Fruit fly (Drosophila melanogaster): Measurements from ENCODE around the gene Zip71B.

The Zip71B gene

DNA sequence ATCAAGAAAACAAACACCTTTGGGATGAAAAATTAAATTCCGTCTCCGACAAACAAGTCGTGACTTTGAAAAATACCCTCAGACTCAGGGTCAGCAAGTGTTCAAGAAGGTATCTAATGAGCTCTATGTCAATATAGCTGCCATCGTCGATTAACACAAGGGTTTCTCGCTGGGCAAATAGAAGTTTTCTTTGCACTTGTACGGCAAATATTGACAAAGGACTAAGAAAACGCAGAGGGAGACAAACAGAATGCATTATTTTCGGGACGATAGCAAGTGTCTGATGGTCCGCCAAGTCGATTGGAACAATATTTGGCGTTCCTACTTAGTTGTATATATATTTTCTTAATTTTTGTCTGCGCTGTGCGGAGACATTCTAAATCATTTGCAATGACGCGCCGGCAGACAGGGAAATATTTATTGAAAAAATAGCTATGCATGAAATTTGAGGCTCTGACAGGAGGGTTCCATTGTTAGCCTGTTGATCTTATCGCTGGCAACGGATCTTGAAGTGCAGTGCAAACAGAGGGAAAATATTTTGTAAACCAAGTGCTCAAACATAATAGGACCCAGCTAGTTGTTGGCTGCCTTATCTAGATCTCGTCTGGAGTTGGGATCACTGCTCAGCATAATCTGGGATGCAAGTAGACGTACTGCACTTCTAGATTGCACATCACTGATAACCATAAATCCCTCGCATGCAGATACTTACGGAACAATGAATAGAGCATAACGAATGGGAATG, 35.6 kb upstream of the Zip71B start (continued):
- TF ChIP-seq bsh (GFP tag; optimal IDR thresholded peaks at IDR 0.05) (no peak), CG10959 (GFP tag; IDR thresholded peaks at IDR 0.05) (no peak), salm (tag; optimal IDR thresholded peaks at IDR 0.05) (no peak), CG11398 (GFP tag; optimal IDR thresholded peaks at IDR 0.05) (peak; percentile 51), psq (GFP tag; optimal IDR thresholded peaks at IDR 0.05) (peak; percentile 54), CG30020 (tag; optimal IDR thresholded peaks at IDR 0.05) (no peak), Abd-B (GFP tag; optimal IDR thresholded peaks at IDR 0.05) (no peak), vvl (GFP tag; IDR thresholded peaks at IDR 0.05) (no peak), CG6654 (GFP tag; optimal IDR thresholded peaks at IDR 0.05) (no peak), ci (GFP tag; IDR thresholded peaks at IDR 0.05) (no peak), pros (GFP tag; optimal IDR thresholded peaks at IDR 0.05) (peak; percentile 65), CG4730 (GFP tag; IDR thresholded peaks at IDR 0.05) (no peak), CG12769 (tag; optimal IDR thresholded peaks at IDR 0.05) (no peak), shn (GFP tag; optimal IDR thresholded peaks at IDR 0.05) (no peak), Meics (GFP tag; optimal IDR thresholded peaks at IDR 0.05) (no peak), cad (GFP tag; optimal IDR thresholded peaks at IDR 0.05) (no peak), ro (GFP tag; IDR thresholded peaks at IDR 0.05) (no peak), CG9797 (GFP tag; optimal IDR thresholded peaks at IDR 0.05) (no peak), wek (GFP tag; optimal IDR thresholded peaks at IDR 0.05) (peak; percentile 32), Rx (GFP tag; IDR thresholded peaks at IDR 0.05) (no peak), fd102C (GFP tag; optimal IDR thresholded peaks at IDR 0.05) (peak; percentile 100), CG6765 (GFP tag; optimal IDR thresholded peaks at IDR 0.05) (no peak), Rfx (GFP tag; IDR thresholded peaks at IDR 0.05) (no peak), fd3F (GFP tag; optimal IDR thresholded peaks at IDR 0.05) (no peak), Nf-YB (GFP tag; optimal IDR thresholded peaks at IDR 0.05) (peak; percentile 57), CG13775 (GFP tag; optimal IDR thresholded peaks at IDR 0.05) (no peak), CG7839 (tag; optimal IDR thresholded peaks at IDR 0.05) (no peak), fd96Cb (tag; optimal IDR thresholded peaks at IDR 0.05) (no peak), Fer2 (tag; optimal IDR thresholded peaks at IDR 0.05) (no peak), CG3838 (GFP tag; optimal IDR thresholded peaks at IDR 0.05) (peak; percentile 24), HLH4C (GFP tag; IDR thresholded peaks at IDR 0.05; ENCODE audit: partially characterized antibody) (no peak), CG12391 (tag; optimal IDR thresholded peaks at IDR 0.05) (peak; percentile 9), ERR (GFP tag; optimal IDR thresholded peaks at IDR 0.05) (no peak), ato (GFP tag; IDR thresholded peaks at IDR 0.05; ENCODE audit: partially characterized antibody) (no peak), Lhr (GFP tag; optimal IDR thresholded peaks at IDR 0.05) (peak; percentile 39), CG10565 (GFP tag; optimal IDR thresholded peaks at IDR 0.05) (no peak), Ssrp (tag; optimal IDR thresholded peaks at IDR 0.05) (no peak), zen2 (GFP tag; IDR thresholded peaks at IDR 0.05; ENCODE audit: partially characterized antibody) (no peak), CG8478 (optimal IDR thresholded peaks at IDR 0.05) (no peak), otp (GFP tag; IDR thresholded peaks at IDR 0.05) (no peak), lov (optimal IDR thresholded peaks at IDR 0.05) (no peak), lov (GFP tag; IDR thresholded peaks at IDR 0.05) (0 out of 3 replicates have a peak, but pooled peaks have one; percentile 7), GATAe (GFP tag; conservative IDR thresholded peaks at IDR 0.05) (no peak), Deaf1 (tag; optimal IDR thresholded peaks at IDR 0.05) (no peak), sug (tag; optimal IDR thresholded peaks at IDR 0.05) (no peak), hth (optimal IDR thresholded peaks at IDR 0.05) (no peak), Stat92E (GFP tag; optimal IDR thresholded peaks at IDR 0.05) (no peak), Blimp-1 (GFP tag; optimal IDR thresholded peaks at IDR 0.05) (no peak), repo (GFP tag; optimal IDR thresholded peaks at IDR 0.05) (no peak), Oaz (GFP tag; IDR thresholded peaks at IDR 0.05) (no peak)
